Fruit fly (Drosophila melanogaster): ENCODE measurements around the gene CG7988.

CG7988 gene

dm6 chr3R:18243718-18244170 is 23.4 kb downstream of the CG7988 start (continued):
- TF ChIP-seq CG5180 (GFP tag; optimal IDR thresholded peaks at IDR 0.05) (no peak), Optix (GFP tag; IDR thresholded peaks at IDR 0.05) (no peak), lilli (GFP tag; optimal IDR thresholded peaks at IDR 0.05) (peak; percentile 35), ttk (GFP tag; IDR thresholded peaks at IDR 0.05) (no peak), sens-2 (GFP tag; IDR thresholded peaks at IDR 0.05) (no peak), B-H2 (GFP tag; optimal IDR thresholded peaks at IDR 0.05) (peak; percentile 51), ham (GFP tag; IDR thresholded peaks at IDR 0.05) (no peak), CG16813 (GFP tag; IDR thresholded peaks at IDR 0.05; ENCODE audit: partially characterized antibody) (no peak), salm (tag; optimal IDR thresholded peaks at IDR 0.05) (no peak), inv (GFP tag; IDR thresholded peaks at IDR 0.05; ENCODE audit: partially characterized antibody) (no peak), rib (GFP tag; IDR thresholded peaks at IDR 0.05) (peak; percentile 10; the same call in 1 of the 2 replicates), HLH54F (GFP tag; optimal IDR thresholded peaks at IDR 0.05) (no peak), ash1 (GFP tag; optimal IDR thresholded peaks at IDR 0.05) (no peak), tx (GFP tag; optimal IDR thresholded peaks at IDR 0.05) (no peak), chinmo (GFP tag; IDR thresholded peaks at IDR 0.05; ENCODE audit: partially characterized antibody) (no peak), dimm (GFP tag; IDR thresholded peaks at IDR 0.05) (no peak), CG6654 (GFP tag; optimal IDR thresholded peaks at IDR 0.05) (no peak), gem (tag; optimal IDR thresholded peaks at IDR 0.05) (no peak), pan (optimal IDR thresholded peaks at IDR 0.05) (no peak), pan (GFP tag; optimal IDR thresholded peaks at IDR 0.05 in 1 of 2, IDR thresholded peaks at IDR 0.05 in 1 of 2) (peak in 1 of 2 experiments; percentile 14), CG8281 (tag; optimal IDR thresholded peaks at IDR 0.05) (no peak), CG33213 (GFP tag; optimal IDR thresholded peaks at IDR 0.05) (peak; percentile 10), PHDP (tag; optimal IDR thresholded peaks at IDR 0.05) (no peak), ac (GFP tag; optimal IDR thresholded peaks at IDR 0.05) (no peak), CG8478 (optimal IDR thresholded peaks at IDR 0.05) (no peak), crp (GFP tag; optimal IDR thresholded peaks at IDR 0.05) (no peak), Rfx (GFP tag; IDR thresholded peaks at IDR 0.05) (no peak; the same call in 1 of the 2 replicates), CG8388 (GFP tag; optimal IDR thresholded peaks at IDR 0.05) (no peak), GATAe (GFP tag; conservative IDR thresholded peaks at IDR 0.05) (no peak), CG11696 (GFP tag; IDR thresholded peaks at IDR 0.05) (no peak), Doc2 (GFP tag; IDR thresholded peaks at IDR 0.05) (no peak), fd102C (GFP tag; optimal IDR thresholded peaks at IDR 0.05) (no peak), CG8924 (tag; optimal IDR thresholded peaks at IDR 0.05) (no peak), mld (GFP tag; IDR thresholded peaks at IDR 0.05; ENCODE audit: partially characterized antibody) (no peak), CG7357 (GFP tag; IDR thresholded peaks at IDR 0.05) (no peak), CG10565 (GFP tag; optimal IDR thresholded peaks at IDR 0.05) (no peak), ci (GFP tag; IDR thresholded peaks at IDR 0.05) (peak; percentile 18; the same call in 1 of the 3 replicates), CG13296 (GFP tag; optimal IDR thresholded peaks at IDR 0.05) (no peak), CG15696 (tag; optimal IDR thresholded peaks at IDR 0.05) (no peak), Atf6 (GFP tag; IDR thresholded peaks at IDR 0.05) (no peak), exex (tag; optimal IDR thresholded peaks at IDR 0.05) (no peak), CG1602 (GFP tag; optimal IDR thresholded peaks at IDR 0.05) (no peak), fd64A (GFP tag; optimal IDR thresholded peaks at IDR 0.05) (no peak), Blimp-1 (GFP tag; optimal IDR thresholded peaks at IDR 0.05) (no peak), CG6854 (GFP tag; optimal IDR thresholded peaks at IDR 0.05) (peak; percentile 27), CG9932 (GFP tag; IDR thresholded peaks at IDR 0.05) (0 out of 2 replicates have a peak, but pooled peaks have one; percentile 6), CG30431 (GFP tag; optimal IDR thresholded peaks at IDR 0.05) (no peak), CG6254 (GFP tag; optimal IDR thresholded peaks at IDR 0.05) (peak; percentile 30), tll (GFP tag; optimal IDR thresholded peaks at IDR 0.05) (no peak), Dp (GFP tag; optimal IDR thresholded peaks at IDR 0.05) (no peak), CG6272 (GFP tag; IDR thresholded peaks at IDR 0.05) (no peak)

Measured in whole organism, embryonic.